In genomic region chr3R:23345057-23345776, dm6 we compare ENCODE assay signal across 1 fruit fly cellular context.
TF ChIP-seq lines count a peak whose summit lies in the region.

No protein-coding gene starts in this region.

TF ChIP-seq in whole organism, embryonic, 481 proteins besides CTCF, POLR2A, EP300 and RAD21 (continued from another document):
- TF ChIP-seq inv (GFP tag; IDR thresholded peaks at IDR 0.05; lab: Robert Waterston, UW; ENCODE audit: partially characterized antibody) (no peak), lov (optimal IDR thresholded peaks at IDR 0.05; lab: Kevin White, UChicago) (no peak), lov (GFP tag; IDR thresholded peaks at IDR 0.05; lab: Robert Waterston, UW) (peak; percentile 39; the same call in 1 of the 3 replicates), grau (tag; optimal IDR thresholded peaks at IDR 0.05; lab: Kevin White, UChicago) (peak; percentile 42), lilli (GFP tag; optimal IDR thresholded peaks at IDR 0.05; lab: Kevin White, UChicago) (peak; percentile 3), CG6813 (GFP tag; optimal IDR thresholded peaks at IDR 0.05; lab: Kevin White, UChicago) (no peak), nom (GFP tag; optimal IDR thresholded peaks at IDR 0.05; lab: Kevin White, UChicago) (peak; percentile 24), tin (GFP tag; optimal IDR thresholded peaks at IDR 0.05; lab: Kevin White, UChicago) (peak; percentile 28), mam (GFP tag; optimal IDR thresholded peaks at IDR 0.05; lab: Kevin White, UChicago) (no peak), exex (tag; optimal IDR thresholded peaks at IDR 0.05; lab: Kevin White, UChicago) (no peak), Usf (GFP tag; optimal IDR thresholded peaks at IDR 0.05; lab: Kevin White, UChicago) (no peak), p53 (GFP tag; optimal IDR thresholded peaks at IDR 0.05; lab: Kevin White, UChicago) (no peak), CG6765 (GFP tag; optimal IDR thresholded peaks at IDR 0.05; lab: Kevin White, UChicago) (no peak), nau (GFP tag; optimal IDR thresholded peaks at IDR 0.05; lab: Kevin White, UChicago) (no peak), pfk (GFP tag; optimal IDR thresholded peaks at IDR 0.05; lab: Kevin White, UChicago) (no peak), sens-2 (GFP tag; IDR thresholded peaks at IDR 0.05; lab: Robert Waterston, UW) (no peak), fd96Cb (tag; optimal IDR thresholded peaks at IDR 0.05; lab: Kevin White, UChicago) (peak; percentile 43), E2f1 (GFP tag; IDR thresholded peaks at IDR 0.05; lab: Robert Waterston, UW) (no peak), CG15514 (GFP tag; optimal IDR thresholded peaks at IDR 0.05; lab: Kevin White, UChicago) (no peak), CG7839 (tag; optimal IDR thresholded peaks at IDR 0.05; lab: Kevin White, UChicago) (peak; percentile 50), CG10209 (GFP tag; optimal IDR thresholded peaks at IDR 0.05; lab: Kevin White, UChicago) (peak; percentile 9), kni (GFP tag; optimal IDR thresholded peaks at IDR 0.05; lab: Kevin White, UChicago) (no peak), CG2889 (GFP tag; IDR thresholded peaks at IDR 0.05; lab: Robert Waterston, UW) (no peak), Neu2 (GFP tag; optimal IDR thresholded peaks at IDR 0.05; lab: Kevin White, UChicago; ENCODE audit: borderline replicate concordance) (no peak), Chrac-16 (GFP tag; optimal IDR thresholded peaks at IDR 0.05; lab: Kevin White, UChicago) (peak; percentile 45), hb (GFP tag; IDR thresholded peaks at IDR 0.05; lab: Robert Waterston, UW; ENCODE audit: partially characterized antibody) (no peak), CG31224 (GFP tag; IDR thresholded peaks at IDR 0.05; lab: Robert Waterston, UW) (no peak), sim (GFP tag; IDR thresholded peaks at IDR 0.05; lab: Robert Waterston, UW) (no peak), CG17361 (GFP tag; IDR thresholded peaks at IDR 0.05; lab: Robert Waterston, UW) (peak; percentile 62; the same call in 2 of the 3 replicates), kay (GFP tag; optimal IDR thresholded peaks at IDR 0.05; lab: Kevin White, UChicago) (no peak), dati (GFP tag; IDR thresholded peaks at IDR 0.05; lab: Robert Waterston, UW) (no peak), tgo (GFP tag; IDR thresholded peaks at IDR 0.05; lab: Robert Waterston, UW) (0 out of 3 replicates have a peak, but pooled peaks have one; percentile 13), CG9876 (GFP tag; optimal IDR thresholded peaks at IDR 0.05; lab: Kevin White, UChicago) (no peak), CG4617 (GFP tag; optimal IDR thresholded peaks at IDR 0.05; lab: Kevin White, UChicago; ENCODE audit: borderline replicate concordance) (no peak), Atf6 (GFP tag; IDR thresholded peaks at IDR 0.05; lab: Robert Waterston, UW) (no peak; the same call in 1 of the 2 replicates), CG8478 (optimal IDR thresholded peaks at IDR 0.05; lab: Kevin White, UChicago) (no peak), ATbp (GFP tag; optimal IDR thresholded peaks at IDR 0.05; lab: Kevin White, UChicago) (no peak), gcm (GFP tag; optimal IDR thresholded peaks at IDR 0.05; lab: Kevin White, UChicago) (peak; percentile 39), CG10959 (GFP tag; IDR thresholded peaks at IDR 0.05; lab: Robert Waterston, UW) (0 out of 2 replicates have a peak, but pooled peaks have one; percentile 7), Atf3 (GFP tag; optimal IDR thresholded peaks at IDR 0.05; lab: Kevin White, UChicago) (no peak), CG11456 (GFP tag; IDR thresholded peaks at IDR 0.05; lab: Robert Waterston, UW) (no peak), CG10366 (GFP tag; IDR thresholded peaks at IDR 0.05; lab: Robert Waterston, UW) (no peak), shn (GFP tag; optimal IDR thresholded peaks at IDR 0.05; lab: Kevin White, UChicago) (no peak), zfh1 (GFP tag; IDR thresholded peaks at IDR 0.05; lab: Robert Waterston, UW) (0 out of 3 replicates have a peak, but pooled peaks have one; percentile 35), Doc2 (GFP tag; IDR thresholded peaks at IDR 0.05; lab: Robert Waterston, UW) (no peak), Deaf1 (tag; optimal IDR thresholded peaks at IDR 0.05; lab: Kevin White, UChicago) (peak; percentile 52), Spps (tag; optimal IDR thresholded peaks at IDR 0.05; lab: Kevin White, UChicago) (peak; percentile 63), NC2β (GFP tag; optimal IDR thresholded peaks at IDR 0.05; lab: Kevin White, UChicago) (peak; percentile 12), CG6689 (GFP tag; IDR thresholded peaks at IDR 0.05; lab: Robert Waterston, UW) (peak; percentile 47), Hr78 (GFP tag; optimal IDR thresholded peaks at IDR 0.05; lab: Kevin White, UChicago) (no peak), yki (optimal IDR thresholded peaks at IDR 0.05; lab: Kevin White, UChicago) (no peak), eve (GFP tag; optimal IDR thresholded peaks at IDR 0.05; lab: Kevin White, UChicago) (no peak), Ets97D (GFP tag; optimal IDR thresholded peaks at IDR 0.05; lab: Kevin White, UChicago) (no peak), hkb (optimal IDR thresholded peaks at IDR 0.05; lab: Kevin White, UChicago) (no peak), hkb (GFP tag; IDR thresholded peaks at IDR 0.05; lab: Robert Waterston, UW) (0 out of 2 replicates have a peak, but pooled peaks have one; percentile 23), Dek (tag; optimal IDR thresholded peaks at IDR 0.05; lab: Kevin White, UChicago) (no peak), nerfin-2 (GFP tag; IDR thresholded peaks at IDR 0.05; lab: Robert Waterston, UW; ENCODE audit: partially characterized antibody) (no peak), repo (GFP tag; optimal IDR thresholded peaks at IDR 0.05; lab: Kevin White, UChicago) (no peak), Xrp1 (GFP tag; IDR thresholded peaks at IDR 0.05; lab: Robert Waterston, UW) (peak; percentile 84), pnt (GFP tag; optimal IDR thresholded peaks at IDR 0.05; lab: Kevin White, UChicago) (no peak), NFAT (GFP tag; IDR thresholded peaks at IDR 0.05; lab: Robert Waterston, UW) (no peak), grn (GFP tag; optimal IDR thresholded peaks at IDR 0.05; lab: Kevin White, UChicago) (peak; percentile 96), CG1832 (GFP tag; optimal IDR thresholded peaks at IDR 0.05; lab: Kevin White, UChicago) (no peak), CG10979 (tag; optimal IDR thresholded peaks at IDR 0.05; lab: Kevin White, UChicago) (peak; percentile 77), chif (GFP tag; optimal IDR thresholded peaks at IDR 0.05; lab: Kevin White, UChicago) (peak in 1 of 2 experiments; percentile 56), CG8359 (GFP tag; optimal IDR thresholded peaks at IDR 0.05; lab: Kevin White, UChicago; ENCODE audit: borderline replicate concordance) (peak; percentile 44), Drgx (GFP tag; IDR thresholded peaks at IDR 0.05; lab: Robert Waterston, UW) (peak; percentile 70), CG31388 (GFP tag; optimal IDR thresholded peaks at IDR 0.05; lab: Kevin White, UChicago) (no peak), CG9797 (GFP tag; optimal IDR thresholded peaks at IDR 0.05; lab: Kevin White, UChicago) (no peak), kah (GFP tag; optimal IDR thresholded peaks at IDR 0.05; lab: Kevin White, UChicago) (no peak), CG6791 (GFP tag; IDR thresholded peaks at IDR 0.05; lab: Robert Waterston, UW; ENCODE audit: partially characterized antibody) (no peak), Blimp-1 (GFP tag; optimal IDR thresholded peaks at IDR 0.05; lab: Kevin White, UChicago) (peak; percentile 57), CG17829 (tag; optimal IDR thresholded peaks at IDR 0.05; lab: Kevin White, UChicago) (peak; percentile 77), Sry-β (GFP tag; optimal IDR thresholded peaks at IDR 0.05; lab: Kevin White, UChicago) (no peak), CG33557 (GFP tag; optimal IDR thresholded peaks at IDR 0.05; lab: Kevin White, UChicago) (peak; percentile 78), CG14014 (GFP tag; IDR thresholded peaks at IDR 0.05; lab: Robert Waterston, UW) (no peak), cg (GFP tag; optimal IDR thresholded peaks at IDR 0.05; lab: Kevin White, UChicago) (no peak), lab (GFP tag; optimal IDR thresholded peaks at IDR 0.05; lab: Kevin White, UChicago) (peak; percentile 9), ttk (GFP tag; IDR thresholded peaks at IDR 0.05; lab: Robert Waterston, UW) (no peak), dysf (GFP tag; IDR thresholded peaks at IDR 0.05; lab: Robert Waterston, UW) (no peak), ase (GFP tag; IDR thresholded peaks at IDR 0.05; lab: Robert Waterston, UW) (no peak), CG17568 (GFP tag; optimal IDR thresholded peaks at IDR 0.05; lab: Kevin White, UChicago) (no peak), CG34376 (GFP tag; optimal IDR thresholded peaks at IDR 0.05; lab: Kevin White, UChicago) (no peak), CG6272 (GFP tag; IDR thresholded peaks at IDR 0.05; lab: Robert Waterston, UW) (no peak), CG1024 (GFP tag; IDR thresholded peaks at IDR 0.05; lab: Robert Waterston, UW) (peak; percentile 13; the same call in 1 of the 2 replicates), ara (GFP tag; IDR thresholded peaks at IDR 0.05; lab: Robert Waterston, UW) (peak; percentile 67), CG11695 (GFP tag; IDR thresholded peaks at IDR 0.05; lab: Robert Waterston, UW) (0 out of 3 replicates have a peak, but pooled peaks have one; percentile 26), ato (GFP tag; IDR thresholded peaks at IDR 0.05; lab: Robert Waterston, UW; ENCODE audit: partially characterized antibody) (no peak), sob (GFP tag; IDR thresholded peaks at IDR 0.05; lab: Robert Waterston, UW) (no peak), CG12942 (GFP tag; optimal IDR thresholded peaks at IDR 0.05; lab: Kevin White, UChicago) (no peak), Elba2 (GFP tag; optimal IDR thresholded peaks at IDR 0.05; lab: Kevin White, UChicago) (no peak), Pdp1 (GFP tag; optimal IDR thresholded peaks at IDR 0.05; lab: Kevin White, UChicago) (peak in 1 of 2 experiments; percentile 10), Rx (GFP tag; IDR thresholded peaks at IDR 0.05; lab: Robert Waterston, UW) (no peak), ftz-f1 (GFP tag; optimal IDR thresholded peaks at IDR 0.05; lab: Kevin White, UChicago) (no peak), row (GFP tag; IDR thresholded peaks at IDR 0.05; lab: Robert Waterston, UW) (peak; percentile 58), otp (GFP tag; IDR thresholded peaks at IDR 0.05; lab: Robert Waterston, UW) (no peak), CG13424 (tag; optimal IDR thresholded peaks at IDR 0.05; lab: Kevin White, UChicago) (peak; percentile 37), vfl (GFP tag; optimal IDR thresholded peaks at IDR 0.05; lab: Kevin White, UChicago) (no peak), CG10462 (GFP tag; optimal IDR thresholded peaks at IDR 0.05; lab: Kevin White, UChicago) (no peak), slp2 (GFP tag; optimal IDR thresholded peaks at IDR 0.05; lab: Kevin White, UChicago) (no peak), CG11696 (GFP tag; IDR thresholded peaks at IDR 0.05; lab: Robert Waterston, UW) (no peak), org-1 (GFP tag; optimal IDR thresholded peaks at IDR 0.05; lab: Kevin White, UChicago) (no peak), az2 (GFP tag; optimal IDR thresholded peaks at IDR 0.05; lab: Kevin White, UChicago) (peak; percentile 34), CG3281 (GFP tag; optimal IDR thresholded peaks at IDR 0.05; lab: Kevin White, UChicago) (no peak), CG17359 (tag; optimal IDR thresholded peaks at IDR 0.05; lab: Kevin White, UChicago) (no peak), gt (GFP tag; IDR thresholded peaks at IDR 0.05; lab: Robert Waterston, UW) (no peak)
